Fruit fly (Drosophila melanogaster) whole organism, prepupa: ENCODE results near the gene CG9395.

Source experiments
- CG10631 ChIP-seq: fragments of 200-800 bp; sonication (Bioruptor generic); optimal IDR thresholded peaks from 2 replicates; lab custom pipeline; 2016; ENCODE audit warnings: missing biosample characterization, missing genetic modification characterization
- CG11294 ChIP-seq: fragments of 200-800 bp; sonication (Bioruptor generic); IDR thresholded peaks from 2 replicates; pipeline ENCODE4 v1.3.6; 2022; ENCODE audit warnings: missing biosample characterization, missing genetic modification characterization
- CG11762 ChIP-seq: fragments of 200-800 bp; sonication (Bioruptor generic); optimal IDR thresholded peaks from 3 replicates; lab custom pipeline; 2016; ENCODE audit warnings: missing biosample characterization, missing genetic modification characterization; ENCODE audit not compliant: insufficient read depth
- CG11902 ChIP-seq: fragments of 200-800 bp; sonication (Bioruptor generic); optimal IDR thresholded peaks from 3 replicates; lab custom pipeline; 2016; ENCODE audit warnings: missing biosample characterization, missing genetic modification characterization
- CG15336 ChIP-seq: fragments of 200-800 bp; sonication (Bioruptor generic); IDR thresholded peaks from 2 replicates; pipeline ENCODE4 v1.3.6; 2022; ENCODE audit warnings: missing biosample characterization, missing genetic modification characterization
- CG1621 ChIP-seq: fragments of 200-800 bp; sonication (Bioruptor generic); optimal IDR thresholded peaks from 3 replicates; lab custom pipeline; 2018; ENCODE audit warnings: missing biosample characterization, mild to moderate bottlenecking, missing genetic modification characterization
- CG16779 ChIP-seq: fragments of 200-800 bp; sonication (Bioruptor generic); optimal IDR thresholded peaks from 3 replicates; lab custom pipeline; 2017; ENCODE audit warnings: missing biosample characterization, mild to moderate bottlenecking, missing genetic modification characterization
- CG3032 ChIP-seq: fragments of 200-800 bp; optimal IDR thresholded peaks from 2 replicates; lab custom pipeline; 2019; ENCODE audit warnings: missing biosample characterization, mild to moderate bottlenecking, missing genetic modification characterization, moderate library complexity
- CG31627 ChIP-seq: fragments of 200-800 bp; sonication (Bioruptor generic); optimal IDR thresholded peaks from 3 replicates; lab custom pipeline; 2016; ENCODE audit warnings: missing biosample characterization, missing genetic modification characterization
- CG32006 ChIP-seq: fragments of 200-800 bp; sonication (Bioruptor generic); optimal IDR thresholded peaks from 3 replicates; lab custom pipeline; 2017; ENCODE audit warnings: missing biosample characterization, mild to moderate bottlenecking, missing genetic modification characterization
- CG34406 ChIP-seq: fragments of 200-800 bp; sonication (Bioruptor generic); optimal IDR thresholded peaks from 3 replicates; lab custom pipeline; 2016; ENCODE audit warnings: missing biosample characterization, missing genetic modification characterization
- CG3919 ChIP-seq: fragments of 200-800 bp; sonication (Bioruptor generic); optimal IDR thresholded peaks from 3 replicates; lab custom pipeline; 2016; ENCODE audit warnings: missing biosample characterization, missing genetic modification characterization
- CG4318 ChIP-seq: fragments of 200-800 bp; sonication (Bioruptor generic); optimal IDR thresholded peaks from 3 replicates; lab custom pipeline; 2017; ENCODE audit warnings: missing biosample characterization, mild to moderate bottlenecking, missing genetic modification characterization
- CG6276 ChIP-seq: fragments of 200-800 bp; sonication (Bioruptor generic); optimal IDR thresholded peaks from 2 replicates; lab custom pipeline; 2017; ENCODE audit warnings: missing biosample characterization, mild to moderate bottlenecking, missing genetic modification characterization
- CG6792 ChIP-seq: fragments of 200-800 bp; sonication (Bioruptor generic); optimal IDR thresholded peaks from 3 replicates; lab custom pipeline; 2016; ENCODE audit warnings: missing biosample characterization, missing genetic modification characterization
- CG6808 ChIP-seq: fragments of 200-800 bp; sonication (Bioruptor generic); optimal IDR thresholded peaks from 3 replicates; lab custom pipeline; 2017; ENCODE audit warnings: missing biosample characterization, missing genetic modification characterization, mild to moderate bottlenecking, moderate library complexity, missing genetic modification reagents
- CG7368 ChIP-seq: fragments of 200-800 bp; sonication (Bioruptor generic); optimal IDR thresholded peaks from 3 replicates; lab custom pipeline; 2016; ENCODE audit warnings: missing biosample characterization, missing genetic modification characterization
- CG8119 ChIP-seq: fragments of 200-800 bp; sonication (Bioruptor generic); IDR thresholded peaks from 3 replicates; pipeline ENCODE4 v1.3.6; 2022; ENCODE audit warnings: missing biosample characterization, missing genetic modification characterization
- CG8632 ChIP-seq: fragments of 200-800 bp; sonication (Bioruptor generic); optimal IDR thresholded peaks from 3 replicates; lab custom pipeline; 2016; ENCODE audit warnings: missing biosample characterization, missing genetic modification characterization
- CG9139 ChIP-seq: fragments of 200-800 bp; sonication (Bioruptor generic); optimal IDR thresholded peaks from 3 replicates; lab custom pipeline; 2017; ENCODE audit warnings: missing biosample characterization, mild to moderate bottlenecking, missing genetic modification characterization
- Eip75B ChIP-seq: fragments of 200-800 bp; sonication (Bioruptor generic); optimal IDR thresholded peaks from 3 replicates; lab custom pipeline; 2016; ENCODE audit warnings: missing biosample characterization, missing genetic modification characterization
- Eip78C ChIP-seq: fragments of 200-800 bp; sonication (Bioruptor generic); peaks from one replicate; lab custom pipeline; 2016; ENCODE audit warnings: missing biosample characterization, missing genetic modification characterization
- Eip93F ChIP-seq: fragments of 200-800 bp; sonication (Bioruptor generic); optimal IDR thresholded peaks from 2 replicates; lab custom pipeline; 2016; ENCODE audit warnings: missing biosample characterization, mild to moderate bottlenecking, missing genetic modification characterization
- Ets21C ChIP-seq: fragments of 200-800 bp; sonication (Bioruptor generic); optimal IDR thresholded peaks from 3 replicates; lab custom pipeline; 2016; ENCODE audit warnings: missing biosample characterization, missing genetic modification characterization
- Ets96B ChIP-seq: fragments of 200-800 bp; optimal IDR thresholded peaks from 2 replicates; lab custom pipeline; 2019; ENCODE audit warnings: missing biosample characterization, mild to moderate bottlenecking, missing genetic modification characterization, moderate library complexity
- Hr38 ChIP-seq: sonication (Bioruptor generic); optimal IDR thresholded peaks from 2 replicates; lab custom pipeline; 2016; ENCODE audit warnings: missing biosample characterization, missing genetic modification characterization
- Hr39 ChIP-seq: fragments of 200-800 bp; sonication (Bioruptor generic); optimal IDR thresholded peaks from 2 replicates; lab custom pipeline; 2016; ENCODE audit warnings: missing biosample characterization, missing genetic modification characterization
- Hr4 ChIP-seq: fragments of 200-800 bp; sonication (Bioruptor generic); optimal IDR thresholded peaks from 3 replicates; lab custom pipeline; 2016; ENCODE audit warnings: missing biosample characterization, missing genetic modification characterization
- Lpt ChIP-seq: fragments of 200-800 bp; sonication (Bioruptor generic); optimal IDR thresholded peaks from 3 replicates; lab custom pipeline; 2016; ENCODE audit warnings: missing biosample characterization, missing genetic modification characterization
- Met ChIP-seq: fragments of 200-800 bp; sonication (Bioruptor generic); optimal IDR thresholded peaks from 3 replicates; lab custom pipeline; 2016; ENCODE audit warnings: missing biosample characterization, missing genetic modification characterization
- OdsH ChIP-seq: fragments of 200-800 bp; sonication (Bioruptor generic); optimal IDR thresholded peaks from 3 replicates; lab custom pipeline; 2016; ENCODE audit warnings: missing biosample characterization, missing genetic modification characterization
- Smox ChIP-seq: fragments of 200-800 bp; sonication (Bioruptor generic); optimal IDR thresholded peaks from 3 replicates; lab custom pipeline; 2016; ENCODE audit warnings: missing biosample characterization, missing genetic modification characterization
- Sox102F ChIP-seq: fragments of 200-800 bp; sonication (Bioruptor generic); optimal IDR thresholded peaks from 2 replicates; lab custom pipeline; 2016; ENCODE audit warnings: missing biosample characterization, mild to moderate bottlenecking, missing genetic modification characterization
- Sox15 ChIP-seq: fragments of 200-800 bp; sonication (Bioruptor generic); optimal IDR thresholded peaks from 3 replicates; lab custom pipeline; 2016; ENCODE audit warnings: missing biosample characterization, missing genetic modification characterization
- achi ChIP-seq: fragments of 200-800 bp; sonication (Bioruptor generic); optimal IDR thresholded peaks from 3 replicates; lab custom pipeline; 2016; ENCODE audit warnings: missing biosample characterization, missing genetic modification characterization
- cyc ChIP-seq: fragments of 200-800 bp; sonication (Bioruptor generic); optimal IDR thresholded peaks from 3 replicates; lab custom pipeline; 2016; ENCODE audit warnings: missing biosample characterization, missing genetic modification characterization
- dac ChIP-seq: fragments of 200-800 bp; sonication (Bioruptor generic); optimal IDR thresholded peaks from 2 replicates; lab custom pipeline; 2017; ENCODE audit warnings: missing biosample characterization, mild to moderate bottlenecking, missing genetic modification characterization
- eg ChIP-seq: fragments of 200-800 bp; sonication (Bioruptor generic); IDR thresholded peaks from 3 replicates; pipeline ENCODE4 v1.3.6; 2022; ENCODE audit warnings: missing biosample characterization, missing genetic modification characterization
- fd59A ChIP-seq: fragments of 200-800 bp; sonication (Bioruptor generic); optimal IDR thresholded peaks from 2 replicates; lab custom pipeline; 2017; ENCODE audit warnings: missing biosample characterization, mild to moderate bottlenecking, missing genetic modification characterization, missing genetic modification reagents
- fd85E ChIP-seq: fragments of 200-800 bp; sonication (Bioruptor generic); optimal IDR thresholded peaks from 3 replicates; lab custom pipeline; 2016; ENCODE audit warnings: missing biosample characterization, missing genetic modification characterization
- lz ChIP-seq: fragments of 200-800 bp; sonication (Bioruptor generic); optimal IDR thresholded peaks from 3 replicates; lab custom pipeline; 2016; ENCODE audit warnings: missing biosample characterization, missing genetic modification characterization
- net ChIP-seq: fragments of 200-800 bp; sonication (Bioruptor generic); optimal IDR thresholded peaks from 3 replicates; lab custom pipeline; 2016; ENCODE audit warnings: missing biosample characterization, missing genetic modification characterization
- salr ChIP-seq, 2 experiments: fragments of 200-800 bp; sonication (Bioruptor generic); optimal IDR thresholded peaks; 3 replicates each; lab custom pipeline; 2016 to 2018; ENCODE audit warnings: missing biosample characterization in 2 of 2, missing genetic modification characterization in 2 of 2, mild to moderate bottlenecking in 1 of 2
- spab ChIP-seq: fragments of 200-800 bp; sonication (Bioruptor generic); optimal IDR thresholded peaks from 2 replicates; lab custom pipeline; 2017; ENCODE audit warnings: missing biosample characterization, mild to moderate bottlenecking, missing genetic modification characterization, missing genetic modification reagents
- svp ChIP-seq: fragments of 200-800 bp; sonication (Bioruptor generic); peaks from one replicate; lab custom pipeline; 2016; ENCODE audit warnings: missing biosample characterization, missing genetic modification characterization
- vri ChIP-seq: fragments of 200-800 bp; sonication (Bioruptor generic); optimal IDR thresholded peaks from 3 replicates; lab custom pipeline; 2016; ENCODE audit warnings: missing biosample characterization, mild to moderate bottlenecking, missing genetic modification characterization

CG9395 gene

dm6 chr2L:13378488-13378964 lies 23.7 kb upstream of the CG9395 start, which contains the start of the genes CG9302 and beta'COP (continued):
- TF ChIP-seq Ets21C (GFP tag; lab: Kevin White, UChicago) (no peak), lz (GFP tag; lab: Kevin White, UChicago) (peak; percentile 71), CG11902 (GFP tag; lab: Kevin White, UChicago) (peak; percentile 55), CG6276 (GFP tag; lab: Kevin White, UChicago) (no peak), CG6792 (GFP tag; lab: Kevin White, UChicago) (peak; percentile 45), CG8632 (GFP tag; lab: Kevin White, UChicago) (no peak)

- TF ChIP-seq CG15336 (no peak), CG10631 (GFP tag; lab: Kevin White, UChicago) (no peak), CG11294 (no peak), Smox (GFP tag; lab: Kevin White, UChicago) (no peak), Met (GFP tag; lab: Kevin White, UChicago) (no peak), CG9139 (no peak), CG8632 (GFP tag; lab: Kevin White, UChicago) (no peak), Eip93F (no peak), salr (GFP tag; optimal IDR thresholded peaks at IDR 0.05; lab: Kevin White, UChicago) (no peak), Ets96B (tag; lab: Kevin White, UChicago) (no peak), cyc (no peak), spab (GFP tag; lab: Kevin White, UChicago) (no peak), lz (GFP tag; lab: Kevin White, UChicago) (no peak), Sox15 (GFP tag; lab: Kevin White, UChicago) (no peak), Hr4 (no peak), Hr38 (no peak), CG34406 (no peak)
Observed at dm6 chr2L:13376086-13376485, 21.2 kb upstream of the CG9395 start.

dm6 chr2L:13373435-13374242 lies 18.8 kb upstream of the CG9395 start, which contains the start of the genes Bdp1 and CG6565:
Gene Bdp1, minus strand, starts transcription at chr2L:13373890.
Gene CG6565, plus strand, starts transcription at chr2L:13374019.
- TF ChIP-seq Hr38 = peak; percentile 92
- peak; percentile 90 for TF ChIP-seq spab (GFP tag; lab: Kevin White, UChicago)
- no peak for TF ChIP-seq svp (GFP tag; lab: Kevin White, UChicago)
- TF ChIP-seq CG4318 (GFP tag; lab: Kevin White, UChicago) = peak; percentile 99
- TF ChIP-seq vri (GFP tag; lab: Kevin White, UChicago) = peak; percentile 92
- TF ChIP-seq CG8119 = peak; percentile 91
- TF ChIP-seq CG3919 (GFP tag; lab: Kevin White, UChicago) = peak; percentile 96
- peak; percentile 87 for TF ChIP-seq CG16779 (tag; lab: Kevin White, UChicago)
- peak; percentile 97 for TF ChIP-seq dac
- TF ChIP-seq achi (GFP tag; lab: Kevin White, UChicago) = peak; percentile 98
- peak; percentile 97 for TF ChIP-seq Eip75B (GFP tag; lab: Kevin White, UChicago)
- TF ChIP-seq CG34406 = peak; percentile 96
- TF ChIP-seq CG6808 = peak; percentile 92
- TF ChIP-seq Eip93F = peak; percentile 62
- peak; percentile 97 for TF ChIP-seq CG11762
- TF ChIP-seq CG8632 (GFP tag; lab: Kevin White, UChicago) = peak; percentile 94
- peak; percentile 99 for TF ChIP-seq CG32006 (GFP tag; lab: Kevin White, UChicago)
- peak; percentile 99 for TF ChIP-seq Eip78C (GFP tag; lab: Kevin White, UChicago)
- TF ChIP-seq CG6792 (GFP tag; lab: Kevin White, UChicago) = peak; percentile 95
- TF ChIP-seq CG15336 = peak; percentile 90
- peak; percentile 98 for TF ChIP-seq Hr4
- TF ChIP-seq CG3032 = peak; percentile 95
- peak; percentile 99 for TF ChIP-seq CG31627 (GFP tag; lab: Kevin White, UChicago)
- TF ChIP-seq OdsH (GFP tag; lab: Kevin White, UChicago) = peak; percentile 99
- TF ChIP-seq CG11902 (GFP tag; lab: Kevin White, UChicago) = peak; percentile 99
- peak; percentile 95 for TF ChIP-seq net (GFP tag; lab: Kevin White, UChicago)
- TF ChIP-seq fd59A = peak; percentile 94
- TF ChIP-seq Hr39 (GFP tag; lab: Kevin White, UChicago) = peak; percentile 99
- peak; percentile 95 for TF ChIP-seq Lpt (GFP tag; lab: Kevin White, UChicago)
- TF ChIP-seq eg = peak; percentile 90
- peak; percentile 83 for TF ChIP-seq CG1621
- TF ChIP-seq CG7368 (GFP tag; lab: Kevin White, UChicago) = peak; percentile 92
- TF ChIP-seq CG11294 = peak; percentile 93
- TF ChIP-seq Sox102F (GFP tag; lab: Kevin White, UChicago) = peak; percentile 97
- no peak for TF ChIP-seq fd85E (GFP tag; lab: Kevin White, UChicago)
